Worm (Caenorhabditis elegans) whole organism, early embryonic: Measurements from ENCODE around the gene C12D8.21.

ENCODE experiments used
- B0310.2 ChIP-seq: sonication (generic microtip); optimal IDR thresholded peaks from 2 replicates; lab custom pipeline; 2016; ENCODE audit warnings: mild to moderate bottlenecking, missing genetic modification characterization, missing compliant biosample characterization
- F13C5.2 ChIP-seq: sonication (generic microtip); optimal IDR thresholded peaks from 2 replicates; lab custom pipeline; 2017; ENCODE audit warnings: mild to moderate bottlenecking, missing genetic modification characterization, inconsistent platforms, missing compliant biosample characterization
- aly-1 ChIP-seq: sonication (generic microtip); optimal IDR thresholded peaks from 2 replicates; lab custom pipeline; 2016; ENCODE audit warnings: missing genetic modification characterization, missing compliant biosample characterization
- ama-1 ChIP-seq: fragments of 150-350 bp; optimal IDR thresholded peaks from 2 replicates; lab custom pipeline; 2014
- ceh-36 ChIP-seq: sonication (generic microtip); optimal IDR thresholded peaks from 2 replicates; lab custom pipeline; 2016; ENCODE audit warnings: missing genetic modification characterization, inconsistent platforms, missing compliant biosample characterization
- flt-1 ChIP-seq: fragments of 200-800 bp; sonication (Bioruptor generic); IDR thresholded peaks from 2 replicates; pipeline ENCODE4 v1.3.6; 2022; ENCODE audit warnings: missing genetic modification characterization, missing compliant biosample characterization
- hmbx-1 ChIP-seq: sonication (generic microtip); optimal IDR thresholded peaks from 2 replicates; lab custom pipeline; 2016; ENCODE audit warnings: mild to moderate bottlenecking, missing genetic modification characterization, missing compliant biosample characterization
- hmg-4 ChIP-seq: fragments of 200-800 bp; sonication (Bioruptor generic); optimal IDR thresholded peaks from 2 replicates; lab custom pipeline; 2018; ENCODE audit warnings: mild to moderate bottlenecking, missing genetic modification characterization, missing compliant biosample characterization
- scrt-1 ChIP-seq: fragments of 200-800 bp; sonication (Bioruptor generic); IDR thresholded peaks from 2 replicates; pipeline ENCODE4 v1.3.6; 2022; ENCODE audit warnings: missing genetic modification characterization, missing compliant biosample characterization
- sea-1 ChIP-seq: fragments of 200-800 bp; sonication (Bioruptor generic); conservative IDR thresholded peaks from 2 replicates; pipeline ENCODE4 v1.3.6; 2022; ENCODE audit warnings: missing genetic modification characterization, missing compliant biosample characterization
- tbx-11 ChIP-seq: fragments of 200-800 bp; sonication (Bioruptor generic); IDR thresholded peaks from 2 replicates; pipeline ENCODE4 v1.3.6; 2022; ENCODE audit warnings: missing genetic modification characterization, missing compliant biosample characterization
- tbx-37 ChIP-seq: fragments of 200-800 bp; sonication (Bioruptor generic); conservative IDR thresholded peaks from 2 replicates; pipeline ENCODE4 v1.3.6; 2022; ENCODE audit warnings: missing genetic modification reagents, missing genetic modification characterization, missing compliant biosample characterization

- TF ChIP-seq scrt-1 (GFP tag; lab: Robert Waterston, UW) (no peak), sea-1 (no peak), ama-1 (lab: Kevin White, UChicago) (no peak), aly-1 (tag; lab: Kevin White, UChicago) (no peak), flt-1 (GFP tag; lab: Robert Waterston, UW) (no peak), B0310.2 (tag; lab: Kevin White, UChicago) (no peak), hmg-4 (GFP tag; lab: Kevin White, UChicago) (no peak), tbx-37 (GFP tag; lab: Robert Waterston, UW) (no peak), ceh-36 (tag; lab: Kevin White, UChicago) (no peak), tbx-11 (GFP tag; lab: Robert Waterston, UW) (no peak), F13C5.2 (tag; lab: Kevin White, UChicago) (no peak), hmbx-1 (tag; lab: Kevin White, UChicago) (no peak)
Observed at ce11 chrV:10247673-10248239, 6.8 kb upstream of the C12D8.21 start.
